Worm (Caenorhabditis elegans) whole organism, late embryonic: ENCODE measurements around the gene rsr-2.

Experiments used
- C38D4.7 ChIP-seq: fragments of 200-800 bp; sonication (Bioruptor generic); optimal IDR thresholded peaks from 2 replicates; lab custom pipeline; 2018; ENCODE audit warnings: mild to moderate bottlenecking, missing genetic modification characterization, moderate library complexity, missing compliant biosample characterization
- ceh-48 ChIP-seq: sonication (generic microtip); optimal IDR thresholded peaks from 2 replicates; lab custom pipeline; 2016; ENCODE audit warnings: missing genetic modification characterization, inconsistent platforms, missing compliant biosample characterization
- ets-4 ChIP-seq: sonication (generic microtip); optimal IDR thresholded peaks from 2 replicates; lab custom pipeline; 2016; ENCODE audit warnings: missing genetic modification characterization, missing compliant biosample characterization
- gmeb-2 ChIP-seq: sonication (generic microtip); optimal IDR thresholded peaks from 2 replicates; lab custom pipeline; 2016; ENCODE audit warnings: missing genetic modification characterization, inconsistent platforms, missing compliant biosample characterization
- lim-6 ChIP-seq: sonication (generic microtip); optimal IDR thresholded peaks from 2 replicates; lab custom pipeline; 2016; ENCODE audit warnings: missing genetic modification characterization, missing compliant biosample characterization
- nhr-11 ChIP-seq: fragments of 150-350 bp; optimal IDR thresholded peaks from 2 replicates; lab custom pipeline; 2014; ENCODE audit warnings: missing biosample characterization, missing genetic modification characterization

- TF ChIP-seq ceh-48 (tag; lab: Kevin White, UChicago) (no peak), nhr-11 (tag; lab: Kevin White, UChicago) (no peak), lim-6 (tag; lab: Kevin White, UChicago) (no peak), gmeb-2 (tag; lab: Kevin White, UChicago) (no peak), ets-4 (tag; lab: Kevin White, UChicago) (no peak), C38D4.7 (GFP tag; lab: Kevin White, UChicago) (no peak)
Observed at ce11 chrII:12262567-12262966, 37.4 kb downstream of the rsr-2 start.
